Fruit fly (Drosophila melanogaster): ENCODE measurements around the gene CG13999.

Gene CG13999

dm6 chr2L:5906893-5907850, 49.1 kb downstream of the CG13999 start, which contains the start of gene bchs (continued):
- TF ChIP-seq sima (GFP tag; optimal IDR thresholded peaks at IDR 0.05) (peak; percentile 59), CG4328 (GFP tag; optimal IDR thresholded peaks at IDR 0.05) (peak; percentile 93), CG11696 (GFP tag; IDR thresholded peaks at IDR 0.05) (peak; percentile 66; the same call in 1 of the 2 replicates), pho (GFP tag; optimal IDR thresholded peaks at IDR 0.05) (peak; percentile 82), CG4404 (GFP tag; IDR thresholded peaks at IDR 0.05) (no peak), bowl (GFP tag; IDR thresholded peaks at IDR 0.05) (peak; percentile 78), CG16779 (GFP tag; IDR thresholded peaks at IDR 0.05) (peak; percentile 64; the same call in 1 of the 2 replicates), CG6854 (GFP tag; optimal IDR thresholded peaks at IDR 0.05) (peak; percentile 93), Dek (tag; optimal IDR thresholded peaks at IDR 0.05) (peak; percentile 77), CG13894 (tag; optimal IDR thresholded peaks at IDR 0.05) (no peak), shn (GFP tag; optimal IDR thresholded peaks at IDR 0.05) (peak; percentile 86), chn (GFP tag; optimal IDR thresholded peaks at IDR 0.05) (peak; percentile 51), CG3407 (GFP tag; optimal IDR thresholded peaks at IDR 0.05) (peak; percentile 97), CG8478 (optimal IDR thresholded peaks at IDR 0.05) (no peak), CG9437 (GFP tag; optimal IDR thresholded peaks at IDR 0.05) (no peak), CG6175 (GFP tag; IDR thresholded peaks at IDR 0.05) (no peak), Bteb2 (GFP tag; optimal IDR thresholded peaks at IDR 0.05) (peak; percentile 79), CG2202 (tag; optimal IDR thresholded peaks at IDR 0.05) (peak; percentile 95), maf-S (GFP tag; optimal IDR thresholded peaks at IDR 0.05) (peak; percentile 87), CG5953 (GFP tag; IDR thresholded peaks at IDR 0.05) (peak; percentile 80), jing (GFP tag; optimal IDR thresholded peaks at IDR 0.05) (peak; percentile 40), bbx (GFP tag; IDR thresholded peaks at IDR 0.05; ENCODE audit: partially characterized antibody) (no peak), mirr (GFP tag; optimal IDR thresholded peaks at IDR 0.05) (peak; percentile 96), lola (GFP tag; optimal IDR thresholded peaks at IDR 0.05) (peak in 1 of 3 experiments; percentile 74), sd (tag; optimal IDR thresholded peaks at IDR 0.05) (peak; percentile 87), lov (optimal IDR thresholded peaks at IDR 0.05) (no peak), lov (GFP tag; IDR thresholded peaks at IDR 0.05) (peak; percentile 88), exex (tag; optimal IDR thresholded peaks at IDR 0.05) (peak; percentile 79), prd (optimal IDR thresholded peaks at IDR 0.05) (no peak), prd (GFP tag; IDR thresholded peaks at IDR 0.05) (peak; percentile 61; the same call in 2 of the 3 replicates), Dfd (GFP tag; optimal IDR thresholded peaks at IDR 0.05) (no peak), CG7928 (GFP tag; optimal IDR thresholded peaks at IDR 0.05) (peak; percentile 67), Camta (GFP tag; optimal IDR thresholded peaks at IDR 0.05) (peak; percentile 82), CG6254 (GFP tag; optimal IDR thresholded peaks at IDR 0.05) (peak; percentile 91), CG10147 (GFP tag; optimal IDR thresholded peaks at IDR 0.05) (peak; percentile 77), Sin3A (optimal IDR thresholded peaks at IDR 0.05) (peak; percentile 50), CG34376 (GFP tag; optimal IDR thresholded peaks at IDR 0.05) (peak; percentile 93), ash1 (GFP tag; optimal IDR thresholded peaks at IDR 0.05) (peak; percentile 87), Kr (GFP tag; optimal IDR thresholded peaks at IDR 0.05) (peak; percentile 88), CG11085 (GFP tag; IDR thresholded peaks at IDR 0.05) (peak; percentile 40; the same call in 1 of the 2 replicates), hkb (optimal IDR thresholded peaks at IDR 0.05) (no peak), hkb (GFP tag; IDR thresholded peaks at IDR 0.05) (peak; percentile 96), dan (GFP tag; IDR thresholded peaks at IDR 0.05) (no peak), danr (GFP tag; IDR thresholded peaks at IDR 0.05) (peak; percentile 63; the same call in 1 of the 2 replicates), CG12071 (GFP tag; optimal IDR thresholded peaks at IDR 0.05) (peak; percentile 97), Sry-β (GFP tag; optimal IDR thresholded peaks at IDR 0.05) (peak; percentile 40), CG12236 (GFP tag; optimal IDR thresholded peaks at IDR 0.05) (peak; percentile 93), CG34422 (GFP tag; IDR thresholded peaks at IDR 0.05) (peak; percentile 83; the same call in 2 of the 3 replicates), org-1 (GFP tag; optimal IDR thresholded peaks at IDR 0.05) (peak; percentile 96), CG15269 (tag; optimal IDR thresholded peaks at IDR 0.05) (no peak)
